Worm (Caenorhabditis elegans) whole organism, young adult: ENCODE data around the gene rev-3.

Source experiments
- B0019.2 ChIP-seq: fragments of 200-800 bp; sonication (Bioruptor generic); conservative IDR thresholded peaks from 2 replicates; pipeline ENCODE4 v1.3.6; 2022; ENCODE audit warnings: missing genetic modification reagents, missing genetic modification characterization, missing compliant biosample characterization
- B0261.1 ChIP-seq: sonication (generic microtip); optimal IDR thresholded peaks from 2 replicates; lab custom pipeline; 2016; ENCODE audit warnings: mild to moderate bottlenecking, missing genetic modification characterization, moderate library complexity, missing compliant biosample characterization
- C17E4.6 ChIP-seq: fragments of 200-800 bp; sonication (Bioruptor generic); IDR thresholded peaks from 2 replicates; pipeline ENCODE4 v1.3.6; 2022; ENCODE audit warnings: missing genetic modification reagents, missing genetic modification characterization, missing compliant biosample characterization
- F23B12.7 ChIP-seq: sonication (generic microtip); optimal IDR thresholded peaks from 2 replicates; lab custom pipeline; 2017; ENCODE audit warnings: missing genetic modification characterization, mild to moderate bottlenecking, missing compliant biosample characterization, antibody characterized with exemption, moderate library complexity; ENCODE audit not compliant: insufficient read depth
- F37B4.10 ChIP-seq: fragments of 200-800 bp; sonication (Bioruptor generic); IDR thresholded peaks from 2 replicates; pipeline ENCODE4 v1.3.6; 2022; ENCODE audit warnings: missing genetic modification characterization, missing compliant biosample characterization
- F57A8.1 ChIP-seq: fragments of 200-800 bp; sonication (Bioruptor generic); optimal IDR thresholded peaks from 2 replicates; lab custom pipeline; 2018; ENCODE audit warnings: mild to moderate bottlenecking, missing genetic modification characterization, moderate library complexity, missing compliant biosample characterization
- K12H6.12 ChIP-seq: fragments of 200-800 bp; sonication (Bioruptor generic); optimal IDR thresholded peaks from 2 replicates; lab custom pipeline; 2018; ENCODE audit warnings: mild to moderate bottlenecking, missing genetic modification characterization, missing compliant biosample characterization
- Y67H2A.10 ChIP-seq: fragments of 200-800 bp; sonication (Bioruptor generic); conservative IDR thresholded peaks from 2 replicates; pipeline ENCODE4 v1.3.6; 2022; ENCODE audit warnings: missing genetic modification reagents, missing genetic modification characterization, missing compliant biosample characterization
- Y95B8A.8 ChIP-seq: fragments of 200-800 bp; sonication (Bioruptor generic); IDR thresholded peaks from 2 replicates; pipeline ENCODE4 v1.3.6; 2022; ENCODE audit warnings: missing genetic modification reagents, missing genetic modification characterization, missing compliant biosample characterization
- ama-1 ChIP-seq, 3 experiments: fragments of 150-350 bp in 1 of 3; sonication (generic microtip) in 2 of 3; optimal IDR thresholded peaks; 2 replicates each; lab custom pipeline; 2014 to 2018; ENCODE audit warnings: missing biosample characterization in 2 of 3, missing genetic modification characterization in 2 of 3, missing genetic modification reagents in 2 of 3
- aptf-2 ChIP-seq: fragments of 200-800 bp; sonication (Bioruptor generic); conservative IDR thresholded peaks from 2 replicates; pipeline ENCODE4 v1.3.6; 2022; ENCODE audit warnings: missing genetic modification reagents, missing genetic modification characterization, missing compliant biosample characterization
- atf-7 ChIP-seq: sonication (generic microtip); optimal IDR thresholded peaks from 2 replicates; lab custom pipeline; 2017; ENCODE audit warnings: mild to moderate bottlenecking, missing genetic modification characterization, missing compliant biosample characterization
- attf-3 ChIP-seq: fragments of 200-800 bp; sonication (Bioruptor generic); conservative IDR thresholded peaks from 2 replicates; pipeline ENCODE4 v1.3.6; 2022; ENCODE audit warnings: missing genetic modification reagents, missing genetic modification characterization, missing compliant biosample characterization
- attf-5 ChIP-seq: fragments of 200-800 bp; sonication (Bioruptor generic); optimal IDR thresholded peaks from 2 replicates; lab custom pipeline; 2018; ENCODE audit warnings: mild to moderate bottlenecking, missing genetic modification characterization, missing compliant biosample characterization
- cebp-1 ChIP-seq, 2 experiments: fragments of 200-800 bp in 1 of 2; sonication (Bioruptor generic) in 1 of 2; sonication (generic microtip) in 1 of 2; IDR thresholded peaks in 1 of 2; optimal IDR thresholded peaks in 1 of 2; 2 replicates each; pipeline versions ENCODE4 v1.3.6 to Lab custom; 2017 to 2022; ENCODE audit warnings: missing compliant biosample characterization in 2 of 2, missing genetic modification characterization in 2 of 2, mild to moderate bottlenecking in 1 of 2, missing genetic modification reagents in 1 of 2, moderate library complexity in 1 of 2
- egl-44 ChIP-seq: fragments of 200-800 bp; sonication (Bioruptor generic); IDR thresholded peaks from 2 replicates; pipeline ENCODE4 v1.3.6; 2022; ENCODE audit warnings: missing genetic modification reagents, missing genetic modification characterization, missing compliant biosample characterization
- ets-4 ChIP-seq: fragments of 200-800 bp; sonication (Bioruptor generic); optimal IDR thresholded peaks from 2 replicates; lab custom pipeline; 2018; ENCODE audit warnings: mild to moderate bottlenecking, missing genetic modification characterization, missing compliant biosample characterization
- hlh-12 ChIP-seq: sonication (generic microtip); optimal IDR thresholded peaks from 2 replicates; lab custom pipeline; 2016; ENCODE audit warnings: missing genetic modification characterization, missing compliant biosample characterization
- hmg-1.2 ChIP-seq: fragments of 200-800 bp; sonication (Bioruptor generic); IDR thresholded peaks from 2 replicates; pipeline ENCODE4 v1.3.6; 2022; ENCODE audit warnings: missing genetic modification reagents, missing genetic modification characterization, missing compliant biosample characterization
- let-526 ChIP-seq: fragments of 200-800 bp; sonication (Bioruptor generic); IDR thresholded peaks from 2 replicates; pipeline ENCODE4 v1.3.6; 2022; ENCODE audit warnings: missing genetic modification reagents, missing genetic modification characterization, missing compliant biosample characterization
- let-607 ChIP-seq, 2 experiments: fragments of 200-800 bp in 1 of 2; sonication (Bioruptor generic) in 1 of 2; sonication (generic microtip) in 1 of 2; optimal IDR thresholded peaks; 2 replicates each; lab custom pipeline; 2016 to 2018; ENCODE audit warnings: mild to moderate bottlenecking in 2 of 2, missing compliant biosample characterization in 2 of 2, missing genetic modification characterization in 2 of 2, moderate library complexity in 2 of 2, missing genotype in 1 of 2
- lin-40 ChIP-seq: sonication (generic microtip); optimal IDR thresholded peaks from 2 replicates; lab custom pipeline; 2016; ENCODE audit warnings: missing genetic modification characterization, mild to moderate bottlenecking, missing compliant biosample characterization, missing genotype, missing genetic modification reagents
- lin-54 ChIP-seq: fragments of 200-800 bp; sonication (Bioruptor generic); optimal IDR thresholded peaks from 2 replicates; lab custom pipeline; 2018; ENCODE audit warnings: mild to moderate bottlenecking, missing genetic modification characterization, missing compliant biosample characterization
- lsl-1 ChIP-seq: fragments of 200-800 bp; sonication (Bioruptor generic); optimal IDR thresholded peaks from 2 replicates; lab custom pipeline; 2018; ENCODE audit warnings: mild to moderate bottlenecking, missing genetic modification characterization, moderate library complexity, missing compliant biosample characterization
- madf-10 ChIP-seq: sonication (generic microtip); optimal IDR thresholded peaks from 2 replicates; lab custom pipeline; 2016; ENCODE audit warnings: mild to moderate bottlenecking, missing genetic modification characterization, missing compliant biosample characterization
- madf-8 ChIP-seq: fragments of 200-800 bp; sonication (Bioruptor generic); conservative IDR thresholded peaks from 2 replicates; pipeline ENCODE4 v1.3.6; 2022; ENCODE audit warnings: missing genetic modification reagents, missing genetic modification characterization, missing compliant biosample characterization
- mes-4 ChIP-seq: sonication (generic microtip); optimal IDR thresholded peaks from 2 replicates; lab custom pipeline; 2016; ENCODE audit warnings: missing genotype, missing genetic modification characterization, missing compliant biosample characterization
- mxl-1 ChIP-seq: sonication (generic microtip); optimal IDR thresholded peaks from 2 replicates; lab custom pipeline; 2016; ENCODE audit warnings: missing genetic modification characterization, missing compliant biosample characterization
- nfya-1 ChIP-seq: sonication (generic microtip); optimal IDR thresholded peaks from 2 replicates; lab custom pipeline; 2017; ENCODE audit warnings: antibody characterized with exemption, missing compliant biosample characterization, missing genetic modification characterization, borderline replicate concordance; ENCODE audit not compliant: insufficient read depth
- nfyb-1 ChIP-seq: fragments of 200-800 bp; sonication (Bioruptor generic); IDR thresholded peaks from 2 replicates; pipeline ENCODE4 v1.3.6; 2022; ENCODE audit warnings: missing genetic modification reagents, missing genetic modification characterization, missing compliant biosample characterization
- nhr-120 ChIP-seq: fragments of 200-800 bp; sonication (Bioruptor generic); IDR thresholded peaks from 2 replicates; pipeline ENCODE4 v1.3.6; 2022; ENCODE audit warnings: missing genetic modification characterization, missing compliant biosample characterization
- nhr-27 ChIP-seq: fragments of 200-800 bp; sonication (Bioruptor generic); optimal IDR thresholded peaks from 2 replicates; lab custom pipeline; 2018; ENCODE audit warnings: mild to moderate bottlenecking, missing genetic modification characterization, moderate library complexity, missing compliant biosample characterization
- nhr-80 ChIP-seq: sonication (generic microtip); optimal IDR thresholded peaks from 2 replicates; lab custom pipeline; 2016; ENCODE audit warnings: missing genetic modification characterization, missing compliant biosample characterization
- nhr-90 ChIP-seq: sonication (generic microtip); optimal IDR thresholded peaks from 2 replicates; lab custom pipeline; 2016; ENCODE audit warnings: missing genotype, mild to moderate bottlenecking, missing genetic modification characterization, missing compliant biosample characterization
- pha-4 ChIP-seq: fragments of 150-350 bp; sonication (generic microtip); optimal IDR thresholded peaks from 2 replicates; lab custom pipeline; 2014; ENCODE audit warnings: missing biosample characterization, missing genetic modification reagents, missing genetic modification characterization
- sea-2 ChIP-seq: fragments of 200-800 bp; sonication (Bioruptor generic); IDR thresholded peaks from 2 replicates; pipeline ENCODE4 v1.3.6; 2022; ENCODE audit warnings: missing genetic modification characterization, missing compliant biosample characterization
- snpc-4 ChIP-seq, 5 experiments: fragments of 150-350 bp in 1 of 5; sonication (generic microtip) in 4 of 5; optimal IDR thresholded peaks; 2 replicates each; lab custom pipeline; 2014 to 2018; ENCODE audit warnings: missing genetic modification characterization in 5 of 5, missing biosample characterization in 3 of 5, antibody characterized with exemption in 2 of 5, mild to moderate bottlenecking in 2 of 5, missing compliant biosample characterization in 2 of 5, missing genotype in 2 of 5, moderate library complexity in 2 of 5, missing genetic modification reagents in 1 of 5
- sptf-2 ChIP-seq: fragments of 200-800 bp; sonication (Bioruptor generic); optimal IDR thresholded peaks from 2 replicates; lab custom pipeline; 2018; ENCODE audit warnings: mild to moderate bottlenecking, missing genetic modification characterization, missing compliant biosample characterization

Gene rev-3

DNA sequence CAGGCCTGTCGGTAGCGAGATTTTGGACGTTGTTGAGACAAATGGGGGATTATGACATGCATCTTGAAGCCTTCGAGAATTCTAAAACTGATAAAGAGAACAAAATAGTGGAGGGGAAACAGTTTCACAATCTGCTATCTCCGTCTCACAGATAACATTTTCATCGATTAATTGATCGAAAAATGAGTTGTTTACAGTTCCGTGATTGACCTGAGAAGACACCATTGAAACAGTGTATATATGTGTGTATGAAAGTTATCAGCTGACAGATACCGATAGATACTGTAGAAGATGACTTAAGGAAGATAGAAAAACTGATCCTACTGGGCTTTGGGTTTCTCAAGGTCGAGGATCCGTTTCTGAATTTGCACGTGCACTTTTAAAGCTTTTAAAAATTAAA lies 48.7 kb upstream of the rev-3 start (continued):
- TF ChIP-seq cebp-1 (GFP tag; IDR thresholded peaks at IDR 0.05; lab: Robert Waterston, UW) (no peak; the same call in 1 of the 2 replicates), cebp-1 (tag; optimal IDR thresholded peaks at IDR 0.05; lab: Kevin White, UChicago) (peak; percentile 57), B0261.1 (tag; lab: Kevin White, UChicago) (no peak), lsl-1 (GFP tag; lab: Kevin White, UChicago) (no peak), attf-5 (GFP tag; lab: Kevin White, UChicago) (peak; percentile 3), madf-8 (GFP tag; lab: Robert Waterston, UW) (no peak), ets-4 (GFP tag; lab: Kevin White, UChicago) (no peak), let-526 (GFP tag; lab: Robert Waterston, UW) (no peak)

DNA sequence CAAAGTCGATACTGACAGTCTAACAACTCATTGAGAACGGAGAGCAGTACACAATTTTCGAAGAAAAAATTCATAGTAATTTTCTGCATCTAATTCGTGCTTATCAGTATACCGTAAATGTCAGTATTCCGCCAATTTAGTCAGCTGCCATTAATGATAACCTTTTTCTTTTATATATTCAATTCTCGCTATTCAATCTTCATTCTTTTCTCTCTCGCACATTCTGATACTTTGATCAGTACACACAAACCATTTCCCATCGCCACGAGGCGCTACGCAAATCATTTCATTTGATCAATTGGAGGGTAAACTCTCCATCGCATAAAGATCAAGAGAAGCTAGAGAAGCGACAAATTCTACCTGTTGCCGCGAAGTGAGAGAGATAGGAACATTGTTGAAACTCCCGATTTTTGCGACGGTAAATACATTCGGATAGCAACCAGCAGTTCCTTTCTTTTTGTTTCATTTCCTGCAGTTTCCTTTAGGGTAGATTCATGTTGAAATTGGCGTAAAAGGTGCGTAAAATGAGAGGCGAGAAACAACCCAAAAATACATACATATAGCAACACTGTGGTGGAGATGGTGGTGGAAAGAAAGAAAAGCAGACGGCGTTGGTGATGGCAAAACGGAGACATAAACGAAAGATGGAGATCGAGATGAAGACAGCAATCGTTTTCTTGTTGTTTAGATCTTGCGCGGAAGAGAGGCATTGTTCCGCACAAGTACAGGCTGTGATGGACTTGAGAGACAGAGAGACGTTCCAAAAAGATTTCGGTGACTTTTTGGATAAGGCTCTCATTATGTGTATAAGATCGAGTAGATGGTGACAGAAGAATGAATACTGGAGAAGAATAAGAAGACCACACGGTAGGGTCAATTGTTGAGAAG lies 48.0 kb upstream of the rev-3 start:
- TF ChIP-seq nhr-120 (GFP tag; lab: Robert Waterston, UW), result no peak
- TF ChIP-seq let-607 (tag; optimal IDR thresholded peaks at IDR 0.05; lab: Kevin White, UChicago), result peak in 1 of 2 experiments; percentile 64
- no peak for TF ChIP-seq K12H6.12 (tag; lab: Kevin White, UChicago)
- TF ChIP-seq aptf-2, result no peak
- TF ChIP-seq attf-3 (GFP tag; lab: Robert Waterston, UW), result no peak
- no peak for TF ChIP-seq hmg-1.2
- TF ChIP-seq egl-44, result 0 out of 2 replicates have a peak, but pooled peaks have one; percentile 17
- TF ChIP-seq Y67H2A.10 (GFP tag; lab: Robert Waterston, UW), result no peak
- no peak for TF ChIP-seq B0019.2
- TF ChIP-seq attf-5 (GFP tag; lab: Kevin White, UChicago), result peak; percentile 3
- no peak for TF ChIP-seq cebp-1 (GFP tag; IDR thresholded peaks at IDR 0.05; lab: Robert Waterston, UW)
- TF ChIP-seq cebp-1 (tag; optimal IDR thresholded peaks at IDR 0.05; lab: Kevin White, UChicago), result peak; percentile 53
- no peak for TF ChIP-seq C17E4.6
- peak; percentile 41 for TF ChIP-seq madf-10 (tag; lab: Kevin White, UChicago)
- TF ChIP-seq nhr-80 (tag; lab: Kevin White, UChicago), result peak; percentile 97
- TF ChIP-seq pha-4 (tag; lab: Kevin White, UChicago), result peak; percentile 66
- TF ChIP-seq B0261.1 (tag; lab: Kevin White, UChicago), result no peak
- TF ChIP-seq sea-2 (GFP tag; lab: Robert Waterston, UW), result no peak
- peak; percentile 29 for TF ChIP-seq F23B12.7
- no peak for TF ChIP-seq mxl-1
- TF ChIP-seq F57A8.1 (GFP tag; lab: Kevin White, UChicago), result no peak
- no peak for TF ChIP-seq Y95B8A.8 (GFP tag; lab: Robert Waterston, UW)
- peak; percentile 77 for TF ChIP-seq ama-1 (optimal IDR thresholded peaks at IDR 0.05; lab: Kevin White, UChicago)
- TF ChIP-seq ama-1 (GFP tag; optimal IDR thresholded peaks at IDR 0.05; lab: Kevin White, UChicago), result no peak
- TF ChIP-seq ets-4 (GFP tag; lab: Kevin White, UChicago), result peak; percentile 58
- no peak for TF ChIP-seq mes-4
- no peak for TF ChIP-seq hlh-12 (tag; lab: Kevin White, UChicago)
- TF ChIP-seq nfyb-1 (GFP tag; lab: Robert Waterston, UW), result peak; percentile 60; the same call in 1 of the 2 replicates
- TF ChIP-seq lin-40 (tag; lab: Kevin White, UChicago), result peak; percentile 34
- TF ChIP-seq atf-7 (tag; lab: Kevin White, UChicago), result peak; percentile 53
- no peak for TF ChIP-seq F37B4.10 (GFP tag; lab: Robert Waterston, UW)
- no peak for TF ChIP-seq sptf-2
- peak; percentile 9 for TF ChIP-seq lin-54 (GFP tag; lab: Kevin White, UChicago)
- no peak for TF ChIP-seq snpc-4 (GFP tag; optimal IDR thresholded peaks at IDR 0.05; lab: Kevin White, UChicago)
- peak in 1 of 4 experiments; percentile 33 for TF ChIP-seq snpc-4 (tag; optimal IDR thresholded peaks at IDR 0.05; lab: Kevin White, UChicago)
- no peak for TF ChIP-seq nfya-1 (tag; lab: Kevin White, UChicago)
- TF ChIP-seq nhr-27 (tag; lab: Kevin White, UChicago), result no peak
- peak; percentile 19 for TF ChIP-seq nhr-90 (tag; lab: Kevin White, UChicago)
